Fruit fly (Drosophila melanogaster) whole organism, prepupa: ENCODE data around the gene Serinc.

ENCODE experiments used
- Blimp-1 ChIP-seq: fragments of 200-800 bp; sonication (Bioruptor generic); optimal IDR thresholded peaks from 3 replicates; lab custom pipeline; 2017; ENCODE audit warnings: missing biosample characterization, missing genetic modification characterization, mild to moderate bottlenecking, moderate library complexity, missing genetic modification reagents
- CG15336 ChIP-seq: fragments of 200-800 bp; sonication (Bioruptor generic); IDR thresholded peaks from 2 replicates; pipeline ENCODE4 v1.3.6; 2022; ENCODE audit warnings: missing biosample characterization, missing genetic modification characterization
- CG7368 ChIP-seq: fragments of 200-800 bp; sonication (Bioruptor generic); optimal IDR thresholded peaks from 3 replicates; lab custom pipeline; 2016; ENCODE audit warnings: missing biosample characterization, missing genetic modification characterization
- Ets21C ChIP-seq: fragments of 200-800 bp; sonication (Bioruptor generic); optimal IDR thresholded peaks from 3 replicates; lab custom pipeline; 2016; ENCODE audit warnings: missing biosample characterization, missing genetic modification characterization
- dac ChIP-seq: fragments of 200-800 bp; sonication (Bioruptor generic); optimal IDR thresholded peaks from 2 replicates; lab custom pipeline; 2017; ENCODE audit warnings: missing biosample characterization, mild to moderate bottlenecking, missing genetic modification characterization
- spab ChIP-seq: fragments of 200-800 bp; sonication (Bioruptor generic); optimal IDR thresholded peaks from 2 replicates; lab custom pipeline; 2017; ENCODE audit warnings: missing biosample characterization, mild to moderate bottlenecking, missing genetic modification characterization, missing genetic modification reagents

DNA sequence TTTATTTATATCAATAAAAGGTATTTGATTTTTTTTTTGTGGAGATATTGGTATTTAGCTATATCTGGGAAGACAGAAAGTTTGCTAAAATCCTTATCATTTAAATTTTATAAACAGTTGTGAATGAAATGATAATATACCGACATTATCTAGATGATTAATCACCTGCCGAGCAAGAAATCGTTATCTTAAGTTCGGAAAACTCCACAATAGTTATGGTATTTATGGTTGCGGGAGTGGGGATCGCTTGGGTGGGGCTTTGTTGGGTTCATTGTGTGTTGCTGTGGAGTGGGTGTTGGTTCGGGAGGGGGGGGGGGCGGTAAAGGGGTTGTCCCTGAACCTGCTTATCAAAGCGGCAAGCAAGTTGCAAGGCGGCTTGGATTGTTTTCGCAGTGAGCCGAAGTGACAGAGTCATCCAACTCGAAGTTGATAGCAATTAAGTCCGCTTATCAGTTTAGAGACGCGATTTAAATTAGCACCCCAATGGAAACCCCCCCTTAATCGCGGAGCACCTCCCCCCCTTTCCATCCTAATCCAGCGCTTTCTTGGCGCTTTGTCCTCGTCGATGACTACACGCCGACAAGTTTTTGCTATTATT, 20.2 kb upstream of the Serinc start:
- TF ChIP-seq dac (GFP tag; lab: Kevin White, UChicago) (no peak), CG15336 (GFP tag; lab: Robert Waterston, UW) (no peak), spab (GFP tag; lab: Kevin White, UChicago) (no peak), CG7368 (GFP tag; lab: Kevin White, UChicago) (no peak), Blimp-1 (no peak), Ets21C (no peak)
